Worm (Caenorhabditis elegans): ENCODE results near the gene W01B6.5.
"Not testable (repeated sequence)": the region's sequence is repeated elsewhere in the genome, so short reads cannot be mapped to it uniquely, and the experiment has no call there.

The W01B6.5 gene

DNA sequence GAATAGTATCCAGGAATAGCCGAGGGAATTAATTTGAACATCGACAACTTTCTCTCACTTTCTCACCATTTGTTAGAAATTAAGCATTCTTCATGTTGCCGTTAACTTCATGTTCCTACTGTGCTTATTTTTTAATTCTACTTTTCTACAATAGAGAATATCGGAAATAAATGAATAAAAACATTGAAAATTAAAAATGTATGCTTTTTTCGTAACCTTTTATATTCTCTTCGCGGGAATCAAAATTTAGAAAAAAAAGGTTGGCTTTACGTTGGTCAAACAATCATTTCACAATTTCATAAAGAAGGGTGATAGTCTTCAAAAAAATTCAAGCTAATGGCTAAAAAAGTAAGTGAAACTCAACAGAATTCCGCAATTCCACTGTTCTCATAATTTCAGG lies at the start of gene W01B6.5:
W01B6.5 (plus strand) TSS at position 301 of the 400 bp plus-strand sequence.
- TF ChIP-seq cog-1 (tag; optimal IDR thresholded peaks at IDR 0.05) (no peak), T22C8.4 (GFP tag; IDR thresholded peaks at IDR 0.05) (no peak), ref-1 (GFP tag; conservative IDR thresholded peaks at IDR 0.05) (no peak)

DNA sequence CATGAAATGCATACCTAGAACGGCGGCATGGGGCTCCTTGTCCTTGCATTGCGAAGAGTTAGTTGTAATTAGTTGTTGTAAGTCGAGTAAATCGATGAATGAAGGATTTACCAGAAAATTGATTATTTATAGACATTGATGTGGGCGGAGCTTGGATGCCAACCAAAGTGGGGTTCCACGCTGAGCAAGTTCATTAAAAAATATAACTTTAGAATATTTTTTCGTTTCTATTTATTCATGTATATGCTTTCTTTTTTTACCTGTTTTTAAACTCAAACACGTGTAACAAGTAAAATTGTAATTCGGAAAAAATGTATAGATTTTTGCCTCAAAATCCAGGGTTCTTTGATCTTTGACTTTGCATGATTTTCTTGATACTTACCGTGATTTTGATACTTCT lies 48.4 kb upstream of the W01B6.5 start, which contains the start of gene gipc-2:
gipc-2 (minus strand) TSS at position 101 of the 400 bp plus-strand sequence.
- TF ChIP-seq med-1 (GFP tag; optimal IDR thresholded peaks at IDR 0.05; ENCODE audit: insufficient read depth) (no peak), klf-2 (GFP tag; conservative IDR thresholded peaks at IDR 0.05) (no peak), cog-1 (tag; optimal IDR thresholded peaks at IDR 0.05) (no peak)

DNA sequence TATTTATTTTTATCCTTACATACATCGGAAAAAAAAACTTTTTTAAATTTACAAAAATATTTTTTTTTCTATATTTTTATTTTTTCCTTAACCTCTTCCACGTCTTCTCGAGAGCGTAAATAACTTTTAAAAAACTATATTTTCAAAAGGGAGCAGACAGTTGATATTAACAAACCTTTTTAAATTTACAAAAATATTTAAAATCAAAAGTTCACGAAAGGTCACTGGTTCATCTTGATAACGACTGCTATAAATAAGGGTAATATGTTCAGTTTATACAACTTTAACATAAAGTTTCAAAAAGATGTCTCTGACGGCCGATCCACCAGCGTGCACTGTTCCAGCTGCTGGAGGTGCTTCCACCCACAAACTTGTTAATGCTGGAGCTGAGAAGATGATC lies 47.2 kb upstream of the W01B6.5 start, which contains the start of the genes F44D12.16 and msd-2:
F44D12.16 (plus strand) TSS at position 301 of the 400 bp plus-strand sequence.
msd-2 (plus strand) TSS at position 305 of the 400 bp plus-strand sequence.
- not testable (repeated sequence) for TF ChIP-seq ztf-29, ztf-23, T22C8.4 (GFP tag; IDR thresholded peaks at IDR 0.05)

DNA sequence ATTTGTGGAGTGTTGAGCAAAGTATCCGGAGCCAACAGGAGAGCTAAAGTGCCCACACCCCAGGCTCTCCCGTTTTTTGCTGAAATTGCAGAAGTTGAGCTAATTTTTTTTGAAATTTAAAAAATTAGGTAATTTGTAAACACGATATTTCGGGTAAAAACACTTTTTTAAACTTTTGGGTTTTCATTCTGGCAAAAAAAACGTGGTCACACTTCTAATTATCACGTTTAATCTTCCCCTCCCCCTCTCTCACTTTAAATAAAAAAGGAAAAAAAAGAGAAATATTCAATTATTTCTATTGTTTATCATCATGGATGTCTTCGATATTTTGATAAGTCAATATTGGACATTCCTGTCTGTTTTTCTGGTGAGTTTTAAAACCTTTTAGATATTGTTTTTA lies 42.9 kb upstream of the W01B6.5 start, which contains the start of gene F44D12.6:
F44D12.6 (plus strand) TSS at position 301 of the 400 bp plus-strand sequence.
- TF ChIP-seq klf-2 (GFP tag; conservative IDR thresholded peaks at IDR 0.05) (no peak), T22C8.4 (GFP tag; IDR thresholded peaks at IDR 0.05) (no peak), cog-1 (tag; optimal IDR thresholded peaks at IDR 0.05) (no peak), ref-1 (GFP tag; conservative IDR thresholded peaks at IDR 0.05) (no peak)

DNA sequence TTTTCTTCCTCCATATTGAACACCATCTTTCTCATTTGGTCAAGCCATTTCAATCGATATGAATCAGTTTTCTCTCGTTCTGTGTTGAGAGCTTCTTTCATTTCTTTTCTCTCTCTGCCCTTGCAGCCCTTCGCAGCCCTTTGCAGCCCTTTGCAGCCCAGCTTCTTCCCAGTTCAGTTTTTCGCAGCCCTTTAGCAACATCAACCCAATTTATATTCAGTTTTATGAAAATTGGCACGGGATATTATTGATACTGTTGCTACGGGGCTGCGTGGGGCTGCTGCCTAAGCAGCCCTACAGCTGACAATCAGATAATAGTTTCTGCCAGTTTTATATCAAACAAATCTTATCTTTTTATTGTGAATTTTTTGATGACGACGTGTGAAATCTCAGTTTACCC lies 39.0 kb upstream of the W01B6.5 start, which contains the start of gene F44D12.10:
F44D12.10 (minus strand) TSS at position 101 of the 400 bp plus-strand sequence.
- no peak for TF ChIP-seq cog-1 (tag; optimal IDR thresholded peaks at IDR 0.05)
- no peak for TF ChIP-seq ztf-29 (GFP tag; IDR thresholded peaks at IDR 0.05)
- TF ChIP-seq tab-1 (GFP tag; IDR thresholded peaks at IDR 0.05) = no peak
- TF ChIP-seq ztf-23 (GFP tag; IDR thresholded peaks at IDR 0.05) = no peak
- no peak for TF ChIP-seq med-1 (GFP tag; optimal IDR thresholded peaks at IDR 0.05; ENCODE audit: insufficient read depth)
- no peak for TF ChIP-seq flt-1 (GFP tag; IDR thresholded peaks at IDR 0.05)
- no peak for TF ChIP-seq ref-1 (GFP tag; conservative IDR thresholded peaks at IDR 0.05)
- TF ChIP-seq klf-2 (GFP tag; conservative IDR thresholded peaks at IDR 0.05) = no peak
- TF ChIP-seq T22C8.4 (GFP tag; IDR thresholded peaks at IDR 0.05) = no peak

DNA sequence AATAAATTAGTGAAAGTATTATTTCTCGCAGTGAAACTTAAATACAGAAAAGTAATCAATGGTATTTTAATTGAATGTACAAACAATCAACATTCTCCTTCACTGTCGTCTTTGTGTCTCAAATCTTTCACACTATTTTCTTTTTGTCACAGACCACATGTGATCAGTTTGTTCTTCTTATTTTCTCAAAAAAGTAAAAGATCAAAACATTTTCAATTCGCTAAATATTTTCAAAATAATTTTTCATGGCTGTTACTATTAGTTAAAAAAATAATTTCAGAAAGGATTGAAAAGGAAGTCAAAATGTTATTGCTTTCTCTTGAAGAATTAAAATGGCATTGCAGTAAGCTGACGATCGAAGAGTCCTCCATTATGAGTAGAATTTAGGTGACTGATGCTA lies 35.2 kb upstream of the W01B6.5 start, which contains the start of gene dhs-31:
dhs-31 (minus strand) TSS at position 101 of the 400 bp plus-strand sequence.
- TF ChIP-seq ref-1 (GFP tag; conservative IDR thresholded peaks at IDR 0.05) = no peak
- TF ChIP-seq med-1 (GFP tag; optimal IDR thresholded peaks at IDR 0.05; ENCODE audit: insufficient read depth) = no peak
- TF ChIP-seq ztf-29 (GFP tag; IDR thresholded peaks at IDR 0.05) = no peak

DNA sequence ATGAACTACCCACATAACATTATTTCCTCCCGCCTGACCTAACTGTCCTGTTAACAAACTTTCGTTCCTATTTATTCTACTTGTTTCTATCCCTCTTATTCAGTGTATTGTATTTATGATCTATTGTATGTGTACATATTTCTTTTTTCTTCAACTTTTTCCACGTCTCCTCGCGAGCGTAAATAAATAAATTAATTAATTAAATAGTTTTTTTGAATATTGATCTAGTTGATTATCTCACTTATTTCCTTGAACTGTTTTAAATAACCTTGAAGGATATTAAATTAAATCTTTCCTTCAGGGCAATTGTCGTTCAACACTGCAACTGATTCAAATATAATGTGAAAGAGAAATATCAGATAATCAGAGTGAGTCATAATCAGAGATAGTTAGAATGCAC lies 33.1 kb upstream of the W01B6.5 start, which contains the start of gene frk-1:
frk-1 (plus strand) TSS at position 301 of the 400 bp plus-strand sequence.
- no peak for TF ChIP-seq cog-1 (tag; optimal IDR thresholded peaks at IDR 0.05)
- no peak for TF ChIP-seq ztf-23 (GFP tag; IDR thresholded peaks at IDR 0.05)
- TF ChIP-seq med-1 (GFP tag; optimal IDR thresholded peaks at IDR 0.05; ENCODE audit: insufficient read depth) = no peak
- TF ChIP-seq tab-1 (GFP tag; IDR thresholded peaks at IDR 0.05) = no peak
- no peak for TF ChIP-seq ref-1 (GFP tag; conservative IDR thresholded peaks at IDR 0.05)
- no peak for TF ChIP-seq flt-1 (GFP tag; IDR thresholded peaks at IDR 0.05)
- no peak for TF ChIP-seq klf-2 (GFP tag; conservative IDR thresholded peaks at IDR 0.05)
- TF ChIP-seq T22C8.4 (GFP tag; IDR thresholded peaks at IDR 0.05) = no peak
- TF ChIP-seq ztf-29 (GFP tag; IDR thresholded peaks at IDR 0.05) = no peak

DNA sequence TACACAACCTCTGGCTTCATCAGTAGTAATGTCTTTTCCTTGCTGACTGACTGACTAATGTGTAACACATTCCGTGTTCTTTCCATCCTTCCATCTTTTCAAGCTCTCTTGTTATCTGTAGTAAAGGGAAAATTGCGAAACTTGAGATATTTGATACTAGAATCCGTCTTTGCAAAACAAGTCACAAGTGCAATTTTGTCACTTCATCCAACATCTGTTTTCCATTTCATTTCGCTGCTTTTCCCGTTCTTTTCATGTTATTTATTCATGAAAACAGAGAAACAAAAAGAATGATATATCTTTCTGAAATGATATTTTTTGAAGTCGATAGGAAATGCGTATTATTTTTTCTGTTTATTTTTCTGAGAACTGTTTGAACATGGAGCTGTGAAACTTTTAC lies 30.0 kb upstream of the W01B6.5 start:
- TF ChIP-seq tab-1 (GFP tag; IDR thresholded peaks at IDR 0.05) = no peak
- TF ChIP-seq ref-1 (GFP tag; conservative IDR thresholded peaks at IDR 0.05) = no peak
- TF ChIP-seq ztf-23 (GFP tag; IDR thresholded peaks at IDR 0.05) = no peak
- TF ChIP-seq flt-1 (GFP tag; IDR thresholded peaks at IDR 0.05) = no peak
- no peak for TF ChIP-seq ztf-29 (GFP tag; IDR thresholded peaks at IDR 0.05)
- TF ChIP-seq cog-1 (tag; optimal IDR thresholded peaks at IDR 0.05) = no peak
- TF ChIP-seq med-1 (GFP tag; optimal IDR thresholded peaks at IDR 0.05; ENCODE audit: insufficient read depth) = no peak

DNA sequence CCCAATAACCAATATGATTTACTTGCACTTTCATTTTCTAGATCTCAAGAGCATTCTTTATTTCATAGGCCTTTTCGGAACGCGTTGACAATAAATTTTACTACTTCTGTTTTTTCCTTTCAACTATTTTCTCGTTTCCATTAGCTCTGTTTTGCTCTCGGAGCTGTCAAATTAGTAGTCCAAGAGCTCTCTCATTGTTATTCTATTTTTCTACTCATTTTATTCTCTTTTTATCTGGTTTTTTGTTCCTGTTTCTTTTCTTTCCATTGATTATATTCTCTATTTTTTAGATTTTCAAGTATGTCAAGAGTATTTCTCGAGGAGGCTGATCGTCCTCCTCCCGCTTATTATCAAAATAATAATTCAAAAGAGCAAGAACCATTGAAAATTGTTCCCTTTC lies 28.9 kb upstream of the W01B6.5 start, which contains the start of gene T04B2.3:
T04B2.3 (plus strand) TSS at position 301 of the 400 bp plus-strand sequence.
- TF ChIP-seq klf-2 (GFP tag; conservative IDR thresholded peaks at IDR 0.05) (no peak), tab-1 (GFP tag; IDR thresholded peaks at IDR 0.05) (no peak), med-1 (GFP tag; optimal IDR thresholded peaks at IDR 0.05; ENCODE audit: insufficient read depth) (no peak), ref-1 (GFP tag; conservative IDR thresholded peaks at IDR 0.05) (no peak), ztf-23 (GFP tag; IDR thresholded peaks at IDR 0.05) (no peak), T22C8.4 (GFP tag; IDR thresholded peaks at IDR 0.05) (no peak), cog-1 (tag; optimal IDR thresholded peaks at IDR 0.05) (no peak)

DNA sequence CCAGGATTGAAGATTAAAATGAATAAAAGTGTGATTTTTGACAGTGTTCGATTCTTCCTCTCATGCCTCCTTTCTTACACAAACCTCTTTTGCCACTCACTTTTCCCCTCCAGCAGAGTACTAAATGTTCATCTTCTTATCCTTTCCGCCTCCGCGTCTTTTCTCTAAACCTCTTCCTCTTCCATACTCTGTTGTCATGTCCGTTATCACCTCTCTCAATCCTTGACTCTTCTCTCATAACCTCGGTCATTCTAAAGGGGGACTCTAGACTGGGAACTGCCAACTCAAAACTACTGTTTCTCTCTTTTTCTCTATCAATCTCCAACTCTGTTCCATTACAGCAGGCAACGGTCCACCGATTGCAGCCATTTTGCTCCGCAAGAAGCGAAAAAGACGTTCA lies 27.7 kb upstream of the W01B6.5 start:
- TF ChIP-seq tab-1 (GFP tag; IDR thresholded peaks at IDR 0.05) (no peak), ztf-23 (GFP tag; IDR thresholded peaks at IDR 0.05) (no peak), flt-1 (GFP tag; IDR thresholded peaks at IDR 0.05) (no peak)

DNA sequence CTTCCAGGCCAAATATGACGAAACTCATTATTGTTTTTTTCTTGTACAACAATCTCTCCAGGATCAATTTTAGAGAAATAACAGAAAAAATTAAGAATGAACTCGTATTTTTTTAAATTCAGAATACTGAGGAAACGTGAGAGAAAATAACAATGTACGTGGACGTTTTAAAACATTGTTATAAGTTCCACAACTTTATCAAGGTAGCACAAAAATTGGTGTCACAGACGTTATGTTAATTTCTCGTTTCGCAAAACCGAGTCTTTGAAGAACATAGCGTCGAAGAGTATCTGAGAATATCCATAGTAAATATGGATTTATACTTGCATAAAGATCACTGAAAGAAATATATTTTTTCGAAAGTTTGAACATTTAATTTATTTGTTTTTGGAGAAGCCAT lies 24.9 kb upstream of the W01B6.5 start, which contains the start of gene T04B2.8:
T04B2.8 (minus strand) TSS at position 101 of the 400 bp plus-strand sequence.
- TF ChIP-seq T22C8.4 (GFP tag; IDR thresholded peaks at IDR 0.05) = no peak
- TF ChIP-seq med-1 (GFP tag; optimal IDR thresholded peaks at IDR 0.05; ENCODE audit: insufficient read depth) = no peak
- TF ChIP-seq klf-2 (GFP tag; conservative IDR thresholded peaks at IDR 0.05) = no peak
- TF ChIP-seq ref-1 (GFP tag; conservative IDR thresholded peaks at IDR 0.05) = no peak

Measured in whole organism, midembryonic.